Worm (Caenorhabditis elegans) whole organism, young adult: ENCODE data around the gene math-7.

ENCODE experiments used
- B0336.3 ChIP-seq: fragments of 200-800 bp; sonication (Bioruptor generic); IDR thresholded peaks from 2 replicates; pipeline ENCODE4 v1.3.6; 2022; ENCODE audit warnings: missing genetic modification characterization, missing compliant biosample characterization
- F33H1.4 ChIP-seq: fragments of 200-800 bp; sonication (Bioruptor generic); IDR thresholded peaks from 2 replicates; pipeline ENCODE4 v1.3.6; 2022; ENCODE audit warnings: missing genetic modification reagents, missing genetic modification characterization, missing compliant biosample characterization
- F37B4.10 ChIP-seq: fragments of 200-800 bp; sonication (Bioruptor generic); IDR thresholded peaks from 2 replicates; pipeline ENCODE4 v1.3.6; 2022; ENCODE audit warnings: missing genetic modification characterization, missing compliant biosample characterization
- F39B2.1 ChIP-seq: fragments of 200-800 bp; sonication (Bioruptor generic); IDR thresholded peaks from 2 replicates; pipeline ENCODE4 v1.3.6; 2022; ENCODE audit warnings: missing genetic modification reagents, missing genetic modification characterization, missing compliant biosample characterization
- F52B5.7 ChIP-seq: sonication (generic microtip); optimal IDR thresholded peaks from 2 replicates; lab custom pipeline; 2016; ENCODE audit warnings: mild to moderate bottlenecking, missing genetic modification characterization, missing compliant biosample characterization
- F55B11.4 ChIP-seq: sonication (generic microtip); optimal IDR thresholded peaks from 2 replicates; lab custom pipeline; 2016; ENCODE audit warnings: missing compliant biosample characterization, missing genetic modification characterization, borderline replicate concordance; ENCODE audit not compliant: insufficient read depth
- F57C9.4 ChIP-seq: sonication (generic microtip); optimal IDR thresholded peaks from 2 replicates; lab custom pipeline; 2017; ENCODE audit warnings: mild to moderate bottlenecking, missing genetic modification characterization, missing compliant biosample characterization
- K12H6.12 ChIP-seq: fragments of 200-800 bp; sonication (Bioruptor generic); optimal IDR thresholded peaks from 2 replicates; lab custom pipeline; 2018; ENCODE audit warnings: mild to moderate bottlenecking, missing genetic modification characterization, missing compliant biosample characterization
- T26A5.8 ChIP-seq: sonication (generic microtip); optimal IDR thresholded peaks from 2 replicates; lab custom pipeline; 2016; ENCODE audit warnings: missing genetic modification characterization, missing compliant biosample characterization
- Y56A3A.18 ChIP-seq: fragments of 200-800 bp; sonication (Bioruptor generic); IDR thresholded peaks from 2 replicates; pipeline ENCODE4 v1.3.6; 2022; ENCODE audit warnings: missing genetic modification reagents, missing genetic modification characterization, missing compliant biosample characterization
- Y67H2A.10 ChIP-seq: fragments of 200-800 bp; sonication (Bioruptor generic); conservative IDR thresholded peaks from 2 replicates; pipeline ENCODE4 v1.3.6; 2022; ENCODE audit warnings: missing genetic modification reagents, missing genetic modification characterization, missing compliant biosample characterization
- Y79H2A.3 ChIP-seq: fragments of 200-800 bp; sonication (Bioruptor generic); conservative IDR thresholded peaks from 2 replicates; pipeline ENCODE4 v1.3.6; 2022; ENCODE audit warnings: missing genetic modification reagents, missing genetic modification characterization, missing compliant biosample characterization
- aptf-3 ChIP-seq: fragments of 200-800 bp; sonication (Bioruptor generic); IDR thresholded peaks from 2 replicates; pipeline ENCODE4 v1.3.6; 2022; ENCODE audit warnings: missing genetic modification characterization, missing compliant biosample characterization
- atf-7 ChIP-seq: sonication (generic microtip); optimal IDR thresholded peaks from 2 replicates; lab custom pipeline; 2017; ENCODE audit warnings: mild to moderate bottlenecking, missing genetic modification characterization, missing compliant biosample characterization
- bed-2 ChIP-seq: fragments of 200-800 bp; sonication (Bioruptor generic); IDR thresholded peaks from 2 replicates; pipeline ENCODE4 v1.3.6; 2022; ENCODE audit warnings: missing genetic modification reagents, missing genetic modification characterization, missing compliant biosample characterization
- dpl-1 ChIP-seq: fragments of 150-350 bp; optimal IDR thresholded peaks from 2 replicates; lab custom pipeline; 2014; ENCODE audit warnings: missing biosample characterization, missing genetic modification reagents, missing genetic modification characterization
- ets-4 ChIP-seq: fragments of 200-800 bp; sonication (Bioruptor generic); optimal IDR thresholded peaks from 2 replicates; lab custom pipeline; 2018; ENCODE audit warnings: mild to moderate bottlenecking, missing genetic modification characterization, missing compliant biosample characterization
- fkh-3 ChIP-seq: sonication (generic microtip); optimal IDR thresholded peaks from 2 replicates; lab custom pipeline; 2016; ENCODE audit warnings: mild to moderate bottlenecking, missing genetic modification characterization, missing compliant biosample characterization
- hmg-1.2 ChIP-seq: fragments of 200-800 bp; sonication (Bioruptor generic); IDR thresholded peaks from 2 replicates; pipeline ENCODE4 v1.3.6; 2022; ENCODE audit warnings: missing genetic modification reagents, missing genetic modification characterization, missing compliant biosample characterization
- lag-1 ChIP-seq: fragments of 200-800 bp; sonication (Bioruptor generic); IDR thresholded peaks from 2 replicates; pipeline ENCODE4 v1.3.6; 2022; ENCODE audit warnings: missing genetic modification reagents, missing genetic modification characterization, missing compliant biosample characterization
- lin-26 ChIP-seq: fragments of 200-800 bp; sonication (Bioruptor generic); IDR thresholded peaks from 2 replicates; pipeline ENCODE4 v1.3.6; 2022; ENCODE audit warnings: missing genetic modification reagents, missing genetic modification characterization, missing compliant biosample characterization
- lin-35 ChIP-seq, 3 experiments: fragments of 150-350 bp in 2 of 3; sonication (generic microtip) in 1 of 3; optimal IDR thresholded peaks; 2 replicates each; lab custom pipeline; 2014 to 2018; ENCODE audit warnings: missing biosample characterization in 3 of 3, missing genetic modification characterization in 3 of 3, missing genetic modification reagents in 3 of 3
- madf-10 ChIP-seq: sonication (generic microtip); optimal IDR thresholded peaks from 2 replicates; lab custom pipeline; 2016; ENCODE audit warnings: mild to moderate bottlenecking, missing genetic modification characterization, missing compliant biosample characterization
- madf-6 ChIP-seq: fragments of 200-800 bp; sonication (Bioruptor generic); IDR thresholded peaks from 2 replicates; pipeline ENCODE4 v1.3.6; 2022; ENCODE audit warnings: missing genetic modification reagents, missing genetic modification characterization, missing compliant biosample characterization
- madf-8 ChIP-seq: fragments of 200-800 bp; sonication (Bioruptor generic); conservative IDR thresholded peaks from 2 replicates; pipeline ENCODE4 v1.3.6; 2022; ENCODE audit warnings: missing genetic modification reagents, missing genetic modification characterization, missing compliant biosample characterization
- nfyb-1 ChIP-seq: fragments of 200-800 bp; sonication (Bioruptor generic); IDR thresholded peaks from 2 replicates; pipeline ENCODE4 v1.3.6; 2022; ENCODE audit warnings: missing genetic modification reagents, missing genetic modification characterization, missing compliant biosample characterization
- nhr-179 ChIP-seq: sonication (generic microtip); optimal IDR thresholded peaks from 2 replicates; lab custom pipeline; 2016; ENCODE audit warnings: mild to moderate bottlenecking, missing genetic modification characterization, missing compliant biosample characterization
- nhr-80 ChIP-seq: sonication (generic microtip); optimal IDR thresholded peaks from 2 replicates; lab custom pipeline; 2016; ENCODE audit warnings: missing genetic modification characterization, missing compliant biosample characterization
- pbrm-1 ChIP-seq: fragments of 200-800 bp; sonication (Bioruptor generic); IDR thresholded peaks from 2 replicates; pipeline ENCODE4 v1.3.6; 2022; ENCODE audit warnings: missing genetic modification reagents, missing genetic modification characterization, missing compliant biosample characterization
- repo-1 ChIP-seq: sonication (generic microtip); optimal IDR thresholded peaks from 2 replicates; lab custom pipeline; 2017; ENCODE audit warnings: mild to moderate bottlenecking, missing genetic modification characterization, missing compliant biosample characterization
- snpc-1.3 ChIP-seq: sonication (generic microtip); optimal IDR thresholded peaks from 2 replicates; lab custom pipeline; 2017; ENCODE audit warnings: missing genetic modification characterization, mild to moderate bottlenecking, missing compliant biosample characterization, antibody characterized with exemption, moderate library complexity, missing genotype, missing genetic modification reagents; ENCODE audit not compliant: insufficient read depth
- snpc-3.4 ChIP-seq: sonication (generic microtip); optimal IDR thresholded peaks from 2 replicates; lab custom pipeline; 2017; ENCODE audit warnings: missing genetic modification characterization, mild to moderate bottlenecking, missing compliant biosample characterization, antibody characterized with exemption, moderate library complexity, missing genotype, missing genetic modification reagents
- snpc-4 ChIP-seq, 5 experiments: fragments of 150-350 bp in 1 of 5; sonication (generic microtip) in 4 of 5; optimal IDR thresholded peaks; 2 replicates each; lab custom pipeline; 2014 to 2018; ENCODE audit warnings: missing genetic modification characterization in 5 of 5, missing biosample characterization in 3 of 5, antibody characterized with exemption in 2 of 5, mild to moderate bottlenecking in 2 of 5, missing compliant biosample characterization in 2 of 5, missing genotype in 2 of 5, moderate library complexity in 2 of 5, missing genetic modification reagents in 1 of 5
- tlf-1 ChIP-seq: fragments of 200-800 bp; sonication (Bioruptor generic); optimal IDR thresholded peaks from 2 replicates; lab custom pipeline; 2018; ENCODE audit warnings: mild to moderate bottlenecking, missing genetic modification characterization, missing compliant biosample characterization
- zfh-2 ChIP-seq: fragments of 200-800 bp; sonication (Bioruptor generic); conservative IDR thresholded peaks from 2 replicates; pipeline ENCODE4 v1.3.6; 2022; ENCODE audit warnings: missing genetic modification reagents, missing genetic modification characterization, missing compliant biosample characterization

Gene math-7

ce11 chrII:1850840-1851294, 35.4 kb downstream of the math-7 start, which contains the start of gene C52E2.3:
C52E2.3 (plus strand) TSS chrII:1851244.
- TF ChIP-seq snpc-1.3 (tag; lab: Kevin White, UChicago) (no peak), lin-35 (GFP tag; optimal IDR thresholded peaks at IDR 0.05; lab: Kevin White, UChicago) (no peak), Y67H2A.10 (GFP tag; lab: Robert Waterston, UW) (no peak), zfh-2 (GFP tag; lab: Robert Waterston, UW) (no peak), hmg-1.2 (GFP tag; lab: Robert Waterston, UW) (no peak), ets-4 (no peak), madf-8 (GFP tag; lab: Robert Waterston, UW) (no peak), fkh-3 (tag; lab: Kevin White, UChicago) (no peak), Y79H2A.3 (no peak), nhr-80 (tag; lab: Kevin White, UChicago) (no peak), aptf-3 (GFP tag; lab: Robert Waterston, UW) (no peak), madf-10 (tag; lab: Kevin White, UChicago) (no peak), snpc-3.4 (tag; lab: Kevin White, UChicago) (no peak), K12H6.12 (no peak), tlf-1 (GFP tag; lab: Kevin White, UChicago) (no peak), F55B11.4 (no peak)

- no peak for TF ChIP-seq lin-26 (GFP tag; lab: Robert Waterston, UW)
- TF ChIP-seq Y56A3A.18, result no peak
- TF ChIP-seq pbrm-1 (GFP tag; lab: Robert Waterston, UW), result no peak
- TF ChIP-seq bed-2 (GFP tag; lab: Robert Waterston, UW), result no peak
- TF ChIP-seq nhr-179 (tag; lab: Kevin White, UChicago), result no peak
- TF ChIP-seq F52B5.7 (tag; lab: Kevin White, UChicago), result no peak
- no peak for TF ChIP-seq T26A5.8 (tag; lab: Kevin White, UChicago)
- TF ChIP-seq repo-1, result no peak
- no peak for TF ChIP-seq lag-1 (GFP tag; lab: Robert Waterston, UW)
These were observed 36.0 kb downstream of the math-7 start, which contains the start of gene fbxb-96 for ce11 chrII:1850299-1850698. fbxb-96 (minus strand) TSS chrII:1850399.

- no peak for TF ChIP-seq F57C9.4
- TF ChIP-seq F33H1.4 (GFP tag; lab: Robert Waterston, UW), result no peak
- peak; percentile 20; the same call in 1 of the 2 replicates for TF ChIP-seq hmg-1.2 (GFP tag; lab: Robert Waterston, UW)
- TF ChIP-seq F39B2.1 (GFP tag; lab: Robert Waterston, UW), result no peak
- TF ChIP-seq snpc-4 (GFP tag; optimal IDR thresholded peaks at IDR 0.05; lab: Kevin White, UChicago), result no peak
- no peak for TF ChIP-seq snpc-4 (tag; optimal IDR thresholded peaks at IDR 0.05; lab: Kevin White, UChicago)
- TF ChIP-seq madf-6 (GFP tag; lab: Robert Waterston, UW), result peak; percentile 42; the same call in 1 of the 2 replicates
- TF ChIP-seq, all 124 proteins: peak for 2
These were observed 38.2 kb downstream of the math-7 start, which contains the start of gene fbxb-97 for ce11 chrII:1848109-1848508. fbxb-97 (minus strand) TSS chrII:1848161.

ce11 chrII:1844552-1844951, 41.7 kb downstream of the math-7 start:
- no peak for TF ChIP-seq dpl-1 (GFP tag; lab: Kevin White, UChicago)
- peak; percentile 58; the same call in 1 of the 2 replicates for TF ChIP-seq nfyb-1 (GFP tag; lab: Robert Waterston, UW)
- no peak for TF ChIP-seq B0336.3
- no peak for TF ChIP-seq F37B4.10
- TF ChIP-seq atf-7, result no peak
